Worm (Caenorhabditis elegans): ENCODE results near the gene C25F9.13.

- TF ChIP-seq cnd-1 (tag; optimal IDR thresholded peaks at IDR 0.05) (no peak), ztf-11 (tag; optimal IDR thresholded peaks at IDR 0.05) (no peak), elt-3 (tag; optimal IDR thresholded peaks at IDR 0.05) (no peak), mab-5 (tag; optimal IDR thresholded peaks at IDR 0.05) (no peak)
Observed at ce11 chrV:19396576-19397313, 2.0 kb downstream of the C25F9.13 start.

Data from whole organism, mixed stage, embryonic.